Fruit fly (Drosophila melanogaster) whole organism, embryonic: Measurements from ENCODE around the gene nAChRbeta1.

Experiments used
- CG10462 ChIP-seq: fragments of 200-800 bp; sonication (Bioruptor generic); optimal IDR thresholded peaks from 2 replicates; lab custom pipeline; 2016; ENCODE audit warnings: missing biosample characterization, missing genetic modification characterization
- CG11247 ChIP-seq: fragments of 200-800 bp; sonication (Bioruptor generic); IDR thresholded peaks from 2 replicates; pipeline ENCODE4 v1.3.6; 2022; ENCODE audit warnings: missing biosample characterization, missing genetic modification characterization
- CG12391 ChIP-seq: fragments of 200-800 bp; sonication (Bioruptor generic); optimal IDR thresholded peaks from 3 replicates; lab custom pipeline; 2018; ENCODE audit warnings: missing biosample characterization, mild to moderate bottlenecking, missing genetic modification characterization, moderate library complexity
- CG12659 ChIP-seq: fragments of 200-800 bp; sonication (Bioruptor generic); optimal IDR thresholded peaks from 3 replicates; lab custom pipeline; 2017; ENCODE audit warnings: mild to moderate bottlenecking, missing biosample characterization, missing genetic modification reagents, missing genetic modification characterization
- CG16863 ChIP-seq: fragments of 200-800 bp; sonication (Bioruptor generic); optimal IDR thresholded peaks from 3 replicates; lab custom pipeline; 2016; ENCODE audit warnings: missing biosample characterization, missing genetic modification characterization
- CG17912 ChIP-seq: fragments of 200-800 bp; sonication (Bioruptor generic); optimal IDR thresholded peaks from 2 replicates; lab custom pipeline; 2018; ENCODE audit warnings: missing biosample characterization, mild to moderate bottlenecking, missing genetic modification characterization
- CG18011 ChIP-seq: fragments of 200-800 bp; sonication (Bioruptor generic); optimal IDR thresholded peaks from 2 replicates; lab custom pipeline; 2017; ENCODE audit warnings: missing biosample characterization, missing genetic modification characterization, mild to moderate bottlenecking, moderate library complexity, missing genotype
- CG2678 ChIP-seq: fragments of 200-800 bp; sonication (Bioruptor generic); optimal IDR thresholded peaks from 3 replicates; lab custom pipeline; 2019; ENCODE audit warnings: missing biosample characterization, mild to moderate bottlenecking, missing genetic modification characterization, moderate library complexity
- CG32767 ChIP-seq: fragments of 200-800 bp; sonication (Bioruptor generic); IDR thresholded peaks from 2 replicates; pipeline ENCODE4 v1.3.6; 2022; ENCODE audit warnings: missing biosample characterization, missing genetic modification characterization
- CG33557 ChIP-seq: fragments of 200-800 bp; sonication (Bioruptor generic); optimal IDR thresholded peaks from 2 replicates; lab custom pipeline; 2019; ENCODE audit warnings: missing biosample characterization, mild to moderate bottlenecking, missing genetic modification characterization, moderate library complexity
- CG4854 ChIP-seq: fragments of 200-800 bp; sonication (Bioruptor generic); optimal IDR thresholded peaks from 2 replicates; lab custom pipeline; 2016; ENCODE audit warnings: missing biosample characterization, missing genetic modification characterization, inconsistent platforms
- CG5245 ChIP-seq: fragments of 200-800 bp; sonication (Bioruptor generic); optimal IDR thresholded peaks from 3 replicates; lab custom pipeline; 2016; ENCODE audit warnings: missing biosample characterization, missing genetic modification characterization
- CG6791 ChIP-seq: fragments of 200-800 bp; sonication (Bioruptor generic); IDR thresholded peaks from 3 replicates; pipeline ENCODE4 v1.3.6; 2022; ENCODE audit warnings: missing biosample characterization, missing genetic modification characterization; ENCODE audit not compliant: partially characterized antibody
- CG7963 ChIP-seq: fragments of 200-800 bp; sonication (Bioruptor generic); IDR thresholded peaks from 3 replicates; pipeline ENCODE4 v1.3.6; 2022; ENCODE audit warnings: missing biosample characterization, missing genetic modification characterization; ENCODE audit not compliant: partially characterized antibody
- CG8478 ChIP-seq: fragments of >200 bp; optimal IDR thresholded peaks from 2 replicates; lab custom pipeline; 2018
- CG9727 ChIP-seq: fragments of 200-800 bp; sonication (Bioruptor generic); optimal IDR thresholded peaks from 3 replicates; lab custom pipeline; 2017; ENCODE audit warnings: missing biosample characterization, mild to moderate bottlenecking, missing genetic modification characterization
- Deaf1 ChIP-seq: fragments of 200-800 bp; optimal IDR thresholded peaks from 3 replicates; lab custom pipeline; 2019; ENCODE audit warnings: missing biosample characterization, mild to moderate bottlenecking, missing genetic modification characterization, moderate library complexity
- Dek ChIP-seq: fragments of 200-800 bp; sonication (Bioruptor generic); optimal IDR thresholded peaks from 3 replicates; lab custom pipeline; 2019; ENCODE audit warnings: missing biosample characterization, mild to moderate bottlenecking, missing genetic modification characterization, moderate library complexity
- H15 ChIP-seq: fragments of 200-800 bp; sonication (Bioruptor generic); IDR thresholded peaks from 3 replicates; pipeline ENCODE4 v1.3.6; 2022; ENCODE audit warnings: missing biosample characterization, missing genetic modification characterization
- HHEX ChIP-seq: fragments of 200-800 bp; sonication (Bioruptor generic); optimal IDR thresholded peaks from 3 replicates; lab custom pipeline; 2017; ENCODE audit warnings: missing biosample characterization, mild to moderate bottlenecking, missing genetic modification characterization, missing genetic modification reagents
- HLH3B ChIP-seq: fragments of 200-800 bp; sonication (Bioruptor generic); IDR thresholded peaks from 2 replicates; pipeline ENCODE4 v1.3.6; 2022; ENCODE audit warnings: missing biosample characterization, missing genetic modification characterization
- HLHmδ ChIP-seq: fragments of 200-800 bp; sonication (Bioruptor generic); optimal IDR thresholded peaks from 2 replicates; lab custom pipeline; 2018; ENCODE audit warnings: missing biosample characterization, mild to moderate bottlenecking, missing genetic modification characterization, moderate library complexity
- Hr3 ChIP-seq: fragments of 200-800 bp; sonication (Bioruptor generic); optimal IDR thresholded peaks from 3 replicates; lab custom pipeline; 2016; ENCODE audit warnings: missing biosample characterization, missing genetic modification characterization
- MBD-R2 ChIP-seq: fragments of 200-800 bp; sonication (Bioruptor generic); IDR thresholded peaks from 2 replicates; pipeline ENCODE4 v1.3.6; 2022; ENCODE audit warnings: missing biosample characterization, missing genetic modification characterization
- MTF-1 ChIP-seq: fragments of 200-800 bp; sonication (Bioruptor generic); optimal IDR thresholded peaks from 2 replicates; lab custom pipeline; 2018; ENCODE audit warnings: missing biosample characterization, mild to moderate bottlenecking, missing genetic modification characterization, borderline replicate concordance
- Meics ChIP-seq: fragments of 200-800 bp; sonication (Bioruptor generic); optimal IDR thresholded peaks from 2 replicates; lab custom pipeline; 2017; ENCODE audit warnings: missing biosample characterization, mild to moderate bottlenecking, missing genetic modification characterization
- NFAT ChIP-seq: fragments of 200-800 bp; sonication (Bioruptor generic); IDR thresholded peaks from 2 replicates; pipeline ENCODE4 v1.3.6; 2022; ENCODE audit warnings: missing biosample characterization, missing genetic modification characterization
- Optix ChIP-seq: fragments of 200-800 bp; sonication (Bioruptor generic); IDR thresholded peaks from 3 replicates; pipeline ENCODE4 v1.3.6; 2022; ENCODE audit warnings: missing biosample characterization, missing genetic modification characterization
- Spps ChIP-seq: fragments of 200-800 bp; sonication (Bioruptor generic); optimal IDR thresholded peaks from 2 replicates; lab custom pipeline; 2018; ENCODE audit warnings: missing biosample characterization, mild to moderate bottlenecking, missing genetic modification characterization
- Xrp1 ChIP-seq: fragments of 200-800 bp; sonication (Bioruptor generic); IDR thresholded peaks from 2 replicates; pipeline ENCODE4 v1.3.6; 2022; ENCODE audit warnings: missing biosample characterization, missing genetic modification characterization
- cg ChIP-seq: fragments of 200-800 bp; sonication (Bioruptor generic); optimal IDR thresholded peaks from 3 replicates; lab custom pipeline; 2019; ENCODE audit warnings: missing biosample characterization, mild to moderate bottlenecking, missing genetic modification characterization, moderate library complexity
- crc ChIP-seq: fragments of 200-800 bp; sonication (Bioruptor generic); optimal IDR thresholded peaks from 2 replicates; lab custom pipeline; 2016; ENCODE audit warnings: missing biosample characterization, missing genetic modification characterization
- grau ChIP-seq: fragments of 200-800 bp; optimal IDR thresholded peaks from 3 replicates; lab custom pipeline; 2019; ENCODE audit warnings: missing biosample characterization, mild to moderate bottlenecking, missing genetic modification characterization, moderate library complexity
- gt ChIP-seq: fragments of 200-800 bp; sonication (Bioruptor generic); IDR thresholded peaks from 2 replicates; pipeline ENCODE4 v1.3.6; 2022; ENCODE audit warnings: missing biosample characterization, missing genetic modification characterization
- hbn ChIP-seq: fragments of 200-800 bp; sonication (Bioruptor generic); IDR thresholded peaks from 2 replicates; pipeline ENCODE4 v1.3.6; 2022; ENCODE audit warnings: missing biosample characterization, missing genetic modification characterization; ENCODE audit not compliant: partially characterized antibody
- ind ChIP-seq: fragments of 200-800 bp; sonication (Bioruptor generic); optimal IDR thresholded peaks from 3 replicates; lab custom pipeline; 2016; ENCODE audit warnings: missing biosample characterization, missing genetic modification characterization
- jigr1 ChIP-seq: fragments of 200-800 bp; sonication (Bioruptor generic); IDR thresholded peaks from 3 replicates; pipeline ENCODE4 v1.3.6; 2022; ENCODE audit warnings: missing biosample characterization, missing genetic modification characterization
- klu ChIP-seq: fragments of 200-800 bp; sonication (Bioruptor generic); IDR thresholded peaks from 2 replicates; pipeline ENCODE4 v1.3.6; 2022; ENCODE audit warnings: missing biosample characterization, missing genetic modification characterization
- lab ChIP-seq: fragments of 200-800 bp; sonication (Bioruptor generic); optimal IDR thresholded peaks from 3 replicates; lab custom pipeline; 2017; ENCODE audit warnings: missing biosample characterization, missing genetic modification characterization, mild to moderate bottlenecking, moderate library complexity, missing genetic modification reagents
- lbe ChIP-seq: fragments of 200-800 bp; sonication (Bioruptor generic); optimal IDR thresholded peaks from 2 replicates; lab custom pipeline; 2016; ENCODE audit warnings: missing biosample characterization, mild to moderate bottlenecking, missing genetic modification characterization
- lmd ChIP-seq: fragments of 200-800 bp; sonication (Bioruptor generic); IDR thresholded peaks from 2 replicates; pipeline ENCODE4 v1.3.6; 2022; ENCODE audit warnings: missing biosample characterization, missing genetic modification characterization
- mirr ChIP-seq: fragments of 200-800 bp; sonication (Bioruptor generic); optimal IDR thresholded peaks from 3 replicates; lab custom pipeline; 2018; ENCODE audit warnings: missing biosample characterization, mild to moderate bottlenecking, missing genetic modification characterization
- pnt ChIP-seq: fragments of 200-800 bp; sonication (Bioruptor generic); optimal IDR thresholded peaks from 3 replicates; lab custom pipeline; 2016; ENCODE audit warnings: missing biosample characterization, missing genetic modification characterization
- ro ChIP-seq: fragments of 200-800 bp; sonication (Bioruptor generic); IDR thresholded peaks from 2 replicates; pipeline ENCODE4 v1.3.6; 2022; ENCODE audit warnings: missing biosample characterization, missing genetic modification characterization
- scrt ChIP-seq: fragments of 200-800 bp; sonication (Bioruptor generic); optimal IDR thresholded peaks from 2 replicates; lab custom pipeline; 2018; ENCODE audit warnings: missing biosample characterization, mild to moderate bottlenecking, missing genetic modification characterization, moderate library complexity
- sd ChIP-seq: fragments of 200-800 bp; sonication (Bioruptor generic); optimal IDR thresholded peaks from 3 replicates; lab custom pipeline; 2018; ENCODE audit warnings: missing biosample characterization, mild to moderate bottlenecking, missing genetic modification characterization, moderate library complexity
- slou ChIP-seq: fragments of 200-800 bp; sonication (Bioruptor generic); optimal IDR thresholded peaks from 3 replicates; lab custom pipeline; 2016; ENCODE audit warnings: missing biosample characterization, missing genetic modification characterization
- sug ChIP-seq: fragments of 200-800 bp; optimal IDR thresholded peaks from 2 replicates; lab custom pipeline; 2019; ENCODE audit warnings: missing biosample characterization, mild to moderate bottlenecking, missing genetic modification characterization, moderate library complexity
- tup ChIP-seq: fragments of 200-800 bp; sonication (Bioruptor generic); optimal IDR thresholded peaks from 2 replicates; lab custom pipeline; 2016; ENCODE audit warnings: missing biosample characterization, mild to moderate bottlenecking, missing genetic modification characterization, moderate library complexity
- tx ChIP-seq: fragments of 200-800 bp; sonication (Bioruptor generic); optimal IDR thresholded peaks from 2 replicates; lab custom pipeline; 2016; ENCODE audit warnings: missing biosample characterization, missing genetic modification characterization

The nAChRbeta1 gene

DNA sequence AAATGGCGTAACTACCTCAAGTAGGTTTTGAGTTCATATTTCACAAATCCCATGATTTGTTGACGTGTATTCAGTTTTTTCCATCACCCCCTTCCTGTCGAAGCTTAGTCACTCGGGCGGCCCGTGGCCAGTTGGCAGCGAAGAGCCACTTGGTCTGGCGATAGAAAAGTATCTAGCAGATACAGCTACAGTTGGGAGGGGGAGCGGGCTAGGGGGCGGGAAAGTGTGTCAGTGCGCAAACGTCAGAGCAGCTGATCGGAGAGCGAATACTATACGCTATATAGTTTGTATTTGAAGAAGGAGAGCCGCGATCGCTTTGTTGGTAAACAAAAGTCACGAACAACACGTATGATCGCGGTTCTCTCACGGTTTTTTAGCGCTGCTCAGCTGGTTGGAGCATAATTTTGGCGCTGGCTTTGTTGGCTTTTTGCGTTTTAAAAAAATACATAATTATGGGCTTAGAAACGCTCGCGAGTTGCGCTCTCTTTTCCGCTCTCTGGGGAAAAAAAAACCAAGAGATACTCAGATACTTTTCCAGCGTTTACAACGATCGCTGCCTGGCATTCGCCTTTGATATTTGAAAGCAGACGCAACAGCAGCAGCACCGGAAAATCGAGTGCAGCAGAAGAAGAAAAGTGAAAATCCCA is 15.2 kb upstream of the nAChRbeta1 start (continued):
- TF ChIP-seq CG9727 = no peak
- no peak for TF ChIP-seq Xrp1 (GFP tag; lab: Robert Waterston, UW)
- no peak for TF ChIP-seq slou (GFP tag; lab: Kevin White, UChicago)
- no peak for TF ChIP-seq CG12391 (tag; lab: Kevin White, UChicago)
- no peak for TF ChIP-seq HLHmδ (GFP tag; lab: Kevin White, UChicago)
- no peak for TF ChIP-seq pnt (GFP tag; lab: Kevin White, UChicago)
- no peak for TF ChIP-seq Optix (GFP tag; lab: Robert Waterston, UW)
- TF ChIP-seq Hr3 (GFP tag; lab: Kevin White, UChicago) = no peak
- no peak; the same call in 2 of the 3 replicates for TF ChIP-seq H15 (GFP tag; lab: Robert Waterston, UW)
- TF ChIP-seq Dek = no peak
- peak; percentile 89 for TF ChIP-seq mirr (GFP tag; lab: Kevin White, UChicago)
- TF ChIP-seq CG33557 = no peak
- peak; percentile 63 for TF ChIP-seq lab (GFP tag; lab: Kevin White, UChicago)
- TF ChIP-seq CG17912 = peak; percentile 25
- peak; percentile 28; the same call in 1 of the 2 replicates for TF ChIP-seq CG11247 (GFP tag; lab: Robert Waterston, UW)
- no peak for TF ChIP-seq lbe (GFP tag; lab: Kevin White, UChicago)
- TF ChIP-seq lmd (GFP tag; lab: Robert Waterston, UW) = no peak; the same call in 1 of the 2 replicates
- no peak for TF ChIP-seq CG6791 (GFP tag; lab: Robert Waterston, UW)
- no peak for TF ChIP-seq CG8478
- TF ChIP-seq CG2678 (tag; lab: Kevin White, UChicago) = no peak
- no peak for TF ChIP-seq tx (GFP tag; lab: Kevin White, UChicago)
- TF ChIP-seq Spps (tag; lab: Kevin White, UChicago) = no peak
- no peak for TF ChIP-seq CG5245 (GFP tag; lab: Kevin White, UChicago)
- peak; percentile 82 for TF ChIP-seq NFAT (GFP tag; lab: Robert Waterston, UW)
- no peak for TF ChIP-seq ind
- TF ChIP-seq CG32767 (GFP tag; lab: Robert Waterston, UW) = peak; percentile 74
- no peak for TF ChIP-seq cg
- TF ChIP-seq CG12659 (GFP tag; lab: Kevin White, UChicago) = no peak
- no peak for TF ChIP-seq gt (GFP tag; lab: Robert Waterston, UW)
- peak; percentile 90 for TF ChIP-seq sug
- TF ChIP-seq crc = no peak
- TF ChIP-seq CG16863 (GFP tag; lab: Kevin White, UChicago) = no peak
- peak; percentile 69 for TF ChIP-seq sd (tag; lab: Kevin White, UChicago)
- TF ChIP-seq MTF-1 (GFP tag; lab: Kevin White, UChicago) = no peak
- 0 out of 2 replicates have a peak, but pooled peaks have one; percentile 7 for TF ChIP-seq klu (GFP tag; lab: Robert Waterston, UW)
- TF ChIP-seq scrt (GFP tag; lab: Kevin White, UChicago) = no peak
- TF ChIP-seq CG4854 = no peak
- no peak for TF ChIP-seq Meics
- no peak for TF ChIP-seq tup (GFP tag; lab: Kevin White, UChicago)
- TF ChIP-seq hbn = no peak
- TF ChIP-seq HLH3B (GFP tag; lab: Robert Waterston, UW) = 0 out of 2 replicates have a peak, but pooled peaks have one; percentile 7
- TF ChIP-seq CG10462 = no peak
- no peak for TF ChIP-seq ro (GFP tag; lab: Robert Waterston, UW)
- no peak for TF ChIP-seq jigr1 (GFP tag; lab: Robert Waterston, UW)
- peak; percentile 16; the same call in 1 of the 2 replicates for TF ChIP-seq MBD-R2 (GFP tag; lab: Robert Waterston, UW)
- no peak for TF ChIP-seq CG7963 (GFP tag; lab: Robert Waterston, UW)
- TF ChIP-seq grau (tag; lab: Kevin White, UChicago) = peak; percentile 4
- peak; percentile 47 for TF ChIP-seq Deaf1
- TF ChIP-seq CG18011 (GFP tag; lab: Kevin White, UChicago) = no peak
- no peak for TF ChIP-seq HHEX (GFP tag; lab: Kevin White, UChicago)
